Fruit fly (Drosophila melanogaster) whole organism, pupa: ENCODE measurements around the gene CG13082.

ENCODE experiments used
- CG10348 ChIP-seq: fragments of 200-800 bp; sonication (Bioruptor generic); IDR thresholded peaks from 2 replicates; pipeline ENCODE4 v1.3.6; 2022; ENCODE audit warnings: missing biosample characterization, missing genetic modification characterization
- CG12605 ChIP-seq: fragments of 200-800 bp; sonication (Bioruptor generic); IDR thresholded peaks from 2 replicates; pipeline ENCODE4 v1.3.6; 2022; ENCODE audit warnings: missing biosample characterization, missing genetic modification characterization
- CG13204 ChIP-seq: fragments of 200-800 bp; sonication (Bioruptor generic); optimal IDR thresholded peaks from 2 replicates; lab custom pipeline; 2018; ENCODE audit warnings: missing biosample characterization, mild to moderate bottlenecking, missing genetic modification characterization, moderate library complexity
- CG14655 ChIP-seq: fragments of 200-800 bp; sonication (Bioruptor generic); optimal IDR thresholded peaks from 3 replicates; lab custom pipeline; 2017; ENCODE audit warnings: mild to moderate bottlenecking, missing biosample characterization, missing genetic modification reagents, missing genetic modification characterization
- CG15710 ChIP-seq: fragments of 200-800 bp; sonication (Bioruptor generic); optimal IDR thresholded peaks from 2 replicates; lab custom pipeline; 2018; ENCODE audit warnings: missing biosample characterization, mild to moderate bottlenecking, missing genetic modification characterization, moderate library complexity
- CG17806 ChIP-seq: fragments of 200-800 bp; sonication (Bioruptor generic); optimal IDR thresholded peaks from 2 replicates; lab custom pipeline; 2018; ENCODE audit warnings: missing biosample characterization, mild to moderate bottlenecking, missing genetic modification characterization, moderate library complexity
- CG32121 ChIP-seq: fragments of 200-800 bp; sonication (Bioruptor generic); IDR thresholded peaks from 2 replicates; pipeline ENCODE4 v1.3.6; 2022; ENCODE audit warnings: missing biosample characterization, missing genetic modification characterization
- CG34367 ChIP-seq: fragments of 200-800 bp; sonication (Bioruptor generic); optimal IDR thresholded peaks from 2 replicates; lab custom pipeline; 2018; ENCODE audit warnings: missing biosample characterization, mild to moderate bottlenecking, missing genetic modification characterization
- CG4496 ChIP-seq: fragments of 200-800 bp; sonication (Bioruptor generic); IDR thresholded peaks from 3 replicates; pipeline ENCODE4 v1.3.6; 2022; ENCODE audit warnings: missing biosample characterization, missing genetic modification characterization
- CG8159 ChIP-seq: fragments of 200-800 bp; sonication (Bioruptor generic); optimal IDR thresholded peaks from 3 replicates; lab custom pipeline; 2018; ENCODE audit warnings: missing biosample characterization, mild to moderate bottlenecking, missing genetic modification characterization, moderate library complexity
- CG8301 ChIP-seq: fragments of 200-800 bp; sonication (Bioruptor generic); optimal IDR thresholded peaks from 2 replicates; lab custom pipeline; 2018; ENCODE audit warnings: missing biosample characterization, mild to moderate bottlenecking, missing genetic modification characterization
- CG9948 ChIP-seq: fragments of 200-800 bp; sonication (Bioruptor generic); optimal IDR thresholded peaks from 2 replicates; lab custom pipeline; 2018; ENCODE audit warnings: missing biosample characterization, mild to moderate bottlenecking, missing genetic modification characterization, moderate library complexity
- D1 ChIP-seq: fragments of 200-800 bp; sonication (Bioruptor generic); optimal IDR thresholded peaks from 2 replicates; lab custom pipeline; 2018; ENCODE audit warnings: missing biosample characterization, mild to moderate bottlenecking, missing genetic modification characterization, moderate library complexity
- EcR ChIP-seq: fragments of 200-800 bp; sonication (Bioruptor generic); optimal IDR thresholded peaks from 3 replicates; lab custom pipeline; 2019; ENCODE audit warnings: missing biosample characterization, missing genetic modification characterization, mild to moderate bottlenecking, moderate library complexity, missing genetic modification reagents
- Ets98B ChIP-seq: fragments of 200-800 bp; sonication (Bioruptor generic); IDR thresholded peaks from 2 replicates; pipeline ENCODE4 v1.3.6; 2022; ENCODE audit warnings: missing biosample characterization, missing genetic modification characterization
- Pif1A ChIP-seq: fragments of 200-800 bp; sonication (Bioruptor generic); optimal IDR thresholded peaks from 3 replicates; lab custom pipeline; 2016; ENCODE audit warnings: missing biosample characterization, missing genetic modification characterization
- Pif1B ChIP-seq: fragments of 200-800 bp; sonication (Bioruptor generic); optimal IDR thresholded peaks from 3 replicates; lab custom pipeline; 2016; ENCODE audit warnings: missing biosample characterization, missing genetic modification characterization
- Snoo ChIP-seq: fragments of 200-800 bp; sonication (Bioruptor generic); optimal IDR thresholded peaks from 3 replicates; lab custom pipeline; 2017; ENCODE audit warnings: missing biosample characterization, mild to moderate bottlenecking, missing genetic modification characterization, inconsistent platforms
- fd96Ca ChIP-seq: fragments of 200-800 bp; sonication (Bioruptor generic); IDR thresholded peaks from 3 replicates; pipeline ENCODE4 v1.3.6; 2022; ENCODE audit warnings: missing biosample characterization, missing genetic modification characterization
- gl ChIP-seq: fragments of 200-800 bp; sonication (Bioruptor generic); optimal IDR thresholded peaks from 2 replicates; lab custom pipeline; 2018; ENCODE audit warnings: missing biosample characterization, mild to moderate bottlenecking, missing genetic modification characterization
- rn ChIP-seq: fragments of 200-800 bp; sonication (Bioruptor generic); IDR thresholded peaks from 2 replicates; pipeline ENCODE4 v1.3.6; 2022; ENCODE audit warnings: missing biosample characterization, missing genetic modification characterization

Gene CG13082

DNA sequence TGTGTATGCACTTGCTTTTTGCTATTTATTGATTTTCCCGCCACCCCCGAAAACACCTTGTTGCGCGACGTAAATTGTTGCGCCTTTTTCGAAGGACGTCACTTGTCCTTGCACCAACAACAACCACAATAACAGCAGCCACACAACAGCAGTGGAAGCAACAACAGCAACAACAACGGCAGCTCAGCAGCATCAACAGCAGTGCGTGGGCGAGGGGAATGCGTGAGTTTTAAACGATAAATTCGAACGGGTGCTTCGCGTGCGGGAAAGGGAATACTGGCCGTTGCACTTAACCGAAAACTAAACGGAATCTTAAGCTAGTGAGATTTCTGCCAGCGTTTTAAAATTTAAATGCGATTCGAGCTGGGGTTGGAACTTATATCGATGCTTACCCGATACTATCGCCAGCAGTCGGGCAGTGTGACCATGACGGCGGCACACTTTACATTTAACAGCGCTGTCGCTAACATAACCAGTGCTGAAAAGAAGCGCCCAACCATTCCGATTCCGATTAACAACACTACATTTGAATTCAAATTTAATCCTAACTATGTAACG is 29.8 kb upstream of the CG13082 start, which contains the start of gene cyst:
Gene cyst (minus strand): TSS at position 404 of the 558 bp plus-strand sequence.
- TF ChIP-seq EcR (GFP tag; lab: Kevin White, UChicago) (no peak), CG4496 (GFP tag; lab: Robert Waterston, UW) (0 out of 3 replicates have a peak, but pooled peaks have one; percentile 14)
- TF ChIP-seq, all 21 proteins: peak for 1

DNA sequence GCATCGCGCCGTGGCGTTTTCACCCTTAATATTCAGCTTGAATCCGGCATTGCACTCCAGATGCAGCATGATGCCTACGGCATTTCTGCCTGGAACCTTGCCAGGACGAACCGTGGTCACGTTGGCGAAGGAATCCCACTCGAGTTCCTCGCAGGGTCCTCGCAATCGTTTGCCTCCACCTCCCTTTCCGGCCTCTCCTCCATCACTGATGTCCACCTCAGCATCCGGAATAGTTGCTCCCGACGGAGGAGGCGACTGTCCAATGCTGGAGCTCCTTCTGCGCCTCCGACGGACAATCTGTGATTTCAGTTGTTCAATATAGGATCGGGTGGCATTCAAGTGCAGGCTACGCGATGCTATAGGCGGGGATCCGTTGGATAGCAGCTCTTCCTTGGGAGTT is 26.0 kb upstream of the CG13082 start:
- TF ChIP-seq CG14655 (no peak), EcR (GFP tag; lab: Kevin White, UChicago) (no peak), CG8301 (tag; lab: Kevin White, UChicago) (no peak), CG17806 (tag; lab: Kevin White, UChicago) (no peak), CG4496 (GFP tag; lab: Robert Waterston, UW) (no peak), Snoo (tag; lab: Kevin White, UChicago) (no peak), CG13204 (GFP tag; lab: Kevin White, UChicago) (no peak), D1 (tag; lab: Kevin White, UChicago) (no peak), CG34367 (tag; lab: Kevin White, UChicago) (no peak), Pif1B (GFP tag; lab: Kevin White, UChicago) (no peak), CG15710 (tag; lab: Kevin White, UChicago) (no peak), CG12605 (no peak), CG32121 (GFP tag; lab: Robert Waterston, UW) (no peak), rn (GFP tag; lab: Robert Waterston, UW) (no peak)

DNA sequence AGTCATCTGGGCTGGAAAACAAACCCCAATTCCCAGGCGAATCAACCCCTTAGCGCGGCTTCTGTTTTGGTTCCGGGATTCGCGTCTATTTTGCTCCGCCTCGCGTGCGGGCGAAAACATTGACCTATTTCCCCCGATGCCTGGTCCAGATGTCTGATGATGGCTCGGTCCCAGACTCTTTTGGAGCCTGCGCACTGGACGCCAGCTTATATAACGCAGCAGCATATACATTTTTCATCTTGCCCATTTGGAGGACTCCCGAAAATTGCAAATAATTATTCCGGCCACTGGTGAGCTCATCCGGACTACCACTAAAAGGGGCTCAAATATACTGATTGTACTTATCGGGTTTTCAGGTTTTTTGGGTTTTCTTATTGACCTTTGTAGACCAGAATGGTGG is 22.2 kb upstream of the CG13082 start:
- TF ChIP-seq CG13204 (GFP tag; lab: Kevin White, UChicago) (no peak), CG14655 (no peak), Pif1A (GFP tag; lab: Kevin White, UChicago) (no peak), EcR (GFP tag; lab: Kevin White, UChicago) (no peak), CG15710 (tag; lab: Kevin White, UChicago) (no peak), CG17806 (tag; lab: Kevin White, UChicago) (no peak), fd96Ca (GFP tag; lab: Robert Waterston, UW) (no peak), CG34367 (tag; lab: Kevin White, UChicago) (no peak), gl (no peak), CG8159 (tag; lab: Kevin White, UChicago) (no peak), Pif1B (GFP tag; lab: Kevin White, UChicago) (no peak), rn (GFP tag; lab: Robert Waterston, UW) (no peak), CG9948 (tag; lab: Kevin White, UChicago) (no peak), CG32121 (GFP tag; lab: Robert Waterston, UW) (no peak), D1 (tag; lab: Kevin White, UChicago) (no peak), Ets98B (GFP tag; lab: Robert Waterston, UW) (no peak), CG10348 (no peak), Snoo (tag; lab: Kevin White, UChicago) (no peak), CG12605 (no peak), CG4496 (GFP tag; lab: Robert Waterston, UW) (no peak)

- no peak for TF ChIP-seq CG32121 (GFP tag; lab: Robert Waterston, UW)
- peak; percentile 21 for TF ChIP-seq Ets98B (GFP tag; lab: Robert Waterston, UW)
- TF ChIP-seq CG15710 (tag; lab: Kevin White, UChicago) = peak; percentile 18
- peak; percentile 13; the same call in 1 of the 3 replicates for TF ChIP-seq CG4496 (GFP tag; lab: Robert Waterston, UW)
- peak; percentile 13 for TF ChIP-seq Pif1B (GFP tag; lab: Kevin White, UChicago)
- TF ChIP-seq EcR (GFP tag; lab: Kevin White, UChicago) = no peak
These were observed 20.9 kb upstream of the CG13082 start, which contains the start of gene Hasp for dm6 chr2L:19517154-19517814. Hasp (minus strand) TSS chr2L:19517204.

DNA sequence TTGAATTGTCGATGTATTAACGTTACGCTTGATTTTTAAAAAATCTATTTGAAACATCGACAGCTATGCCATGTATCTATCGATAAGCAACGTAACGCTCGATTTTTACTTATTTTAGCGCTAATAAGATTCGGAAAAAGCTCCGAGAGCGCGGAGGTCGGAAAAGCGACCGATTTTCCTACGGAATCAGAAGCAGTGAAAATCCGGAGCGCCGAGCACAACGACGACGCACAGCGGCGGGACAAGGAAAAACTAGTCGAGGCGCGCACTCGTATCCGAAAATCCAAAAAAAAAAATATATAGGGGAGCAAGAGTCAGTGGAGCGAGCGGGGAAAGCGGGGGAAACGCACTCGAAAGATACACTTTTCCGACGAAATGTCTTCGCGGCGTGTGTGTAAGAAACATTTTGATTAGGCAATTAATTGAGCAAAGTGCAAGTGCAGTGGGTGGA is 19.6 kb upstream of the CG13082 start, which contains the start of gene CG10132:
Gene CG10132 (plus strand): TSS at position 189 of the 451 bp plus-strand sequence.
- TF ChIP-seq CG14655 (no peak), CG10348 (no peak), CG12605 (no peak), CG8159 (tag; lab: Kevin White, UChicago) (no peak), rn (GFP tag; lab: Robert Waterston, UW) (no peak), CG13204 (GFP tag; lab: Kevin White, UChicago) (no peak), CG17806 (tag; lab: Kevin White, UChicago) (no peak), CG4496 (GFP tag; lab: Robert Waterston, UW) (no peak), Ets98B (GFP tag; lab: Robert Waterston, UW) (no peak), D1 (tag; lab: Kevin White, UChicago) (no peak), CG32121 (GFP tag; lab: Robert Waterston, UW) (peak; percentile 44; the same call in 1 of the 2 replicates), fd96Ca (GFP tag; lab: Robert Waterston, UW) (peak; percentile 11; the same call in 1 of the 3 replicates)

- TF ChIP-seq D1 (tag; lab: Kevin White, UChicago) = no peak
- no peak for TF ChIP-seq CG34367 (tag; lab: Kevin White, UChicago)
- no peak for TF ChIP-seq CG13204 (GFP tag; lab: Kevin White, UChicago)
- no peak for TF ChIP-seq CG32121 (GFP tag; lab: Robert Waterston, UW)
- TF ChIP-seq CG8159 (tag; lab: Kevin White, UChicago) = no peak
These were observed 18.6 kb upstream of the CG13082 start for dm6 chr2L:19519611-19520010.
